Fruit fly (Drosophila melanogaster) whole organism, embryonic: ENCODE results near the gene tws.

Experiments used
- Atf3 ChIP-seq: fragments of 200-800 bp; sonication (Bioruptor generic); optimal IDR thresholded peaks from 3 replicates; lab custom pipeline; 2016; ENCODE audit warnings: missing biosample characterization, missing genetic modification characterization
- Bteb2 ChIP-seq: fragments of 200-800 bp; sonication (Bioruptor generic); optimal IDR thresholded peaks from 2 replicates; lab custom pipeline; 2016; ENCODE audit warnings: missing biosample characterization, missing genetic modification characterization
- CG10321 ChIP-seq: fragments of 200-800 bp; sonication (Bioruptor generic); IDR thresholded peaks from 2 replicates; pipeline ENCODE4 v1.3.6; 2022; ENCODE audit warnings: missing biosample characterization, missing genetic modification characterization
- CG10543 ChIP-seq: fragments of 200-800 bp; sonication (Bioruptor generic); optimal IDR thresholded peaks from 3 replicates; lab custom pipeline; 2017; ENCODE audit warnings: missing biosample characterization, mild to moderate bottlenecking, missing genetic modification characterization, moderate library complexity
- CG11085 ChIP-seq: fragments of 200-800 bp; sonication (Bioruptor generic); IDR thresholded peaks from 2 replicates; pipeline ENCODE4 v1.3.6; 2022; ENCODE audit warnings: missing biosample characterization, missing genetic modification characterization
- CG12071 ChIP-seq: fragments of 200-800 bp; sonication (Bioruptor generic); optimal IDR thresholded peaks from 3 replicates; lab custom pipeline; 2018; ENCODE audit warnings: missing biosample characterization, mild to moderate bottlenecking, missing genetic modification characterization
- CG1233 ChIP-seq: fragments of 200-800 bp; sonication (Bioruptor generic); optimal IDR thresholded peaks from 4 replicates; lab custom pipeline; 2018; ENCODE audit warnings: missing biosample characterization, mild to moderate bottlenecking, missing genetic modification characterization
- CG14667 ChIP-seq: fragments of 200-800 bp; sonication (Bioruptor generic); IDR thresholded peaks from 2 replicates; pipeline ENCODE4 v1.3.6; 2022; ENCODE audit warnings: missing biosample characterization, missing genetic modification characterization
- CG15011 ChIP-seq: fragments of 200-800 bp; sonication (Bioruptor generic); optimal IDR thresholded peaks from 3 replicates; lab custom pipeline; 2018; ENCODE audit warnings: missing biosample characterization, mild to moderate bottlenecking, missing genetic modification characterization
- CG15601 ChIP-seq: fragments of 200-800 bp; sonication (Bioruptor generic); optimal IDR thresholded peaks from 3 replicates; lab custom pipeline; 2019; ENCODE audit warnings: missing biosample characterization, mild to moderate bottlenecking, missing genetic modification characterization, moderate library complexity
- CG17568 ChIP-seq: fragments of 200-800 bp; sonication (Bioruptor generic); optimal IDR thresholded peaks from 2 replicates; lab custom pipeline; 2018; ENCODE audit warnings: missing biosample characterization, mild to moderate bottlenecking, missing genetic modification characterization, moderate library complexity
- CG2875 ChIP-seq: fragments of 200-800 bp; sonication (Bioruptor generic); optimal IDR thresholded peaks from 2 replicates; lab custom pipeline; 2017; ENCODE audit warnings: missing biosample characterization, mild to moderate bottlenecking, missing genetic modification characterization, missing genetic modification reagents
- CG31388 ChIP-seq: fragments of 200-800 bp; sonication (Bioruptor generic); optimal IDR thresholded peaks from 2 replicates; lab custom pipeline; 2016; ENCODE audit warnings: missing biosample characterization, missing genetic modification characterization
- CG3163 ChIP-seq: fragments of 200-800 bp; sonication (Bioruptor generic); optimal IDR thresholded peaks from 3 replicates; lab custom pipeline; 2016; ENCODE audit warnings: missing biosample characterization, missing genetic modification characterization
- CG33557 ChIP-seq: fragments of 200-800 bp; sonication (Bioruptor generic); optimal IDR thresholded peaks from 2 replicates; lab custom pipeline; 2019; ENCODE audit warnings: missing biosample characterization, mild to moderate bottlenecking, missing genetic modification characterization, moderate library complexity
- CG4328 ChIP-seq: fragments of 200-800 bp; sonication (Bioruptor generic); optimal IDR thresholded peaks from 3 replicates; lab custom pipeline; 2017; ENCODE audit warnings: missing biosample characterization, missing genetic modification reagents, missing genetic modification characterization
- CG4424 ChIP-seq: fragments of 200-800 bp; sonication (Bioruptor generic); optimal IDR thresholded peaks from 3 replicates; lab custom pipeline; 2016; ENCODE audit warnings: missing biosample characterization, missing genetic modification characterization
- CG5245 ChIP-seq: fragments of 200-800 bp; sonication (Bioruptor generic); optimal IDR thresholded peaks from 3 replicates; lab custom pipeline; 2016; ENCODE audit warnings: missing biosample characterization, missing genetic modification characterization
- CG7987 ChIP-seq: fragments of 200-800 bp; sonication (Bioruptor generic); optimal IDR thresholded peaks from 2 replicates; lab custom pipeline; 2018; ENCODE audit warnings: missing biosample characterization, mild to moderate bottlenecking, missing genetic modification characterization, moderate library complexity
- CG8281 ChIP-seq: fragments of 200-800 bp; sonication (Bioruptor generic); optimal IDR thresholded peaks from 2 replicates; lab custom pipeline; 2018; ENCODE audit warnings: missing biosample characterization, mild to moderate bottlenecking, missing genetic modification characterization, moderate library complexity
- E2f2 ChIP-seq: fragments of 200-800 bp; sonication (Bioruptor generic); IDR thresholded peaks from 2 replicates; pipeline ENCODE4 v1.3.6; 2022; ENCODE audit warnings: missing biosample characterization, missing genetic modification characterization
- Gug ChIP-seq: fragments of 200-800 bp; sonication (Bioruptor generic); IDR thresholded peaks from 4 replicates; pipeline ENCODE4 v1.3.6; 2022; ENCODE audit warnings: missing biosample characterization, missing genetic modification characterization
- Hr39 ChIP-seq: fragments of >200 bp; optimal IDR thresholded peaks from 2 replicates; lab custom pipeline; 2017
- Hr51 ChIP-seq, 2 experiments: fragments of 200-800 bp; sonication (Bioruptor generic); optimal IDR thresholded peaks; 2 replicates in 1 of 2; 3 replicates in 1 of 2; lab custom pipeline; 2016 to 2018; ENCODE audit warnings: missing biosample characterization in 2 of 2, missing genetic modification characterization in 2 of 2, mild to moderate bottlenecking in 1 of 2, moderate library complexity in 1 of 2
- Mrtf ChIP-seq: fragments of 200-800 bp; sonication (Bioruptor generic); IDR thresholded peaks from 3 replicates; pipeline ENCODE4 v1.3.6; 2022; ENCODE audit warnings: missing biosample characterization, missing genetic modification characterization
- NFAT ChIP-seq: fragments of 200-800 bp; sonication (Bioruptor generic); IDR thresholded peaks from 2 replicates; pipeline ENCODE4 v1.3.6; 2022; ENCODE audit warnings: missing biosample characterization, missing genetic modification characterization
- Nf-YB ChIP-seq: fragments of 200-800 bp; sonication (Bioruptor generic); optimal IDR thresholded peaks from 3 replicates; lab custom pipeline; 2019; ENCODE audit warnings: missing biosample characterization, mild to moderate bottlenecking, missing genetic modification characterization, moderate library complexity
- Scr ChIP-seq: fragments of 200-800 bp; sonication (Bioruptor generic); IDR thresholded peaks from 2 replicates; pipeline ENCODE4 v1.3.6; 2022; ENCODE audit warnings: missing biosample characterization, missing genetic modification characterization; ENCODE audit not compliant: partially characterized antibody
- ac ChIP-seq: fragments of 200-800 bp; sonication (Bioruptor generic); optimal IDR thresholded peaks from 3 replicates; lab custom pipeline; 2017; ENCODE audit warnings: missing biosample characterization, mild to moderate bottlenecking, missing genetic modification characterization
- ato ChIP-seq: fragments of 200-800 bp; sonication (Bioruptor generic); IDR thresholded peaks from 2 replicates; pipeline ENCODE4 v1.3.6; 2022; ENCODE audit warnings: missing biosample characterization, missing genetic modification characterization; ENCODE audit not compliant: partially characterized antibody
- cas ChIP-seq: fragments of 200-800 bp; sonication (Bioruptor generic); IDR thresholded peaks from 2 replicates; pipeline ENCODE4 v1.3.6; 2022; ENCODE audit warnings: missing biosample characterization, missing genetic modification characterization
- cato ChIP-seq: fragments of 200-800 bp; sonication (Bioruptor generic); optimal IDR thresholded peaks from 2 replicates; lab custom pipeline; 2016; ENCODE audit warnings: missing biosample characterization, missing genetic modification characterization, borderline replicate concordance
- chn ChIP-seq: fragments of 200-800 bp; sonication (Bioruptor generic); optimal IDR thresholded peaks from 2 replicates; lab custom pipeline; 2016; ENCODE audit warnings: missing biosample characterization, missing genetic modification characterization
- dysf ChIP-seq: fragments of 200-800 bp; sonication (Bioruptor generic); IDR thresholded peaks from 3 replicates; pipeline ENCODE4 v1.3.6; 2022; ENCODE audit warnings: missing biosample characterization, missing genetic modification characterization
- ewg ChIP-seq: fragments of 200-800 bp; sonication (Bioruptor generic); optimal IDR thresholded peaks from 3 replicates; lab custom pipeline; 2017; ENCODE audit warnings: mild to moderate bottlenecking, missing biosample characterization, missing genetic modification reagents, missing genetic modification characterization
- ham ChIP-seq: fragments of 200-800 bp; sonication (Bioruptor generic); IDR thresholded peaks from 2 replicates; pipeline ENCODE4 v1.3.6; 2022; ENCODE audit warnings: missing biosample characterization, missing genetic modification characterization
- her ChIP-seq: fragments of 200-800 bp; sonication (Bioruptor generic); optimal IDR thresholded peaks from 2 replicates; lab custom pipeline; 2016; ENCODE audit warnings: missing biosample characterization, missing genetic modification characterization
- jigr1 ChIP-seq: fragments of 200-800 bp; sonication (Bioruptor generic); IDR thresholded peaks from 3 replicates; pipeline ENCODE4 v1.3.6; 2022; ENCODE audit warnings: missing biosample characterization, missing genetic modification characterization
- lbe ChIP-seq: fragments of 200-800 bp; sonication (Bioruptor generic); optimal IDR thresholded peaks from 2 replicates; lab custom pipeline; 2016; ENCODE audit warnings: missing biosample characterization, mild to moderate bottlenecking, missing genetic modification characterization
- mld ChIP-seq: fragments of 200-800 bp; sonication (Bioruptor generic); IDR thresholded peaks from 3 replicates; pipeline ENCODE4 v1.3.6; 2022; ENCODE audit warnings: missing biosample characterization, missing genetic modification characterization; ENCODE audit not compliant: partially characterized antibody
- pan ChIP-seq, 4 experiments: fragments of >200 bp in 3 of 4; fragments of 200-800 bp in 1 of 4; sonication (Bioruptor generic) in 1 of 4; optimal IDR thresholded peaks in 3 of 4; IDR thresholded peaks in 1 of 4; 2 replicates each; pipeline versions ENCODE4 v1.3.6 to Lab custom; 2017 to 2022; ENCODE audit warnings: missing biosample characterization in 2 of 4, missing genetic modification characterization in 2 of 4, mixed read lengths in 1 of 4
- pfk ChIP-seq: fragments of 200-800 bp; sonication (Bioruptor generic); optimal IDR thresholded peaks from 2 replicates; lab custom pipeline; 2018; ENCODE audit warnings: missing biosample characterization, mild to moderate bottlenecking, missing genetic modification characterization, moderate library complexity
- phol ChIP-seq: fragments of 200-800 bp; sonication (Bioruptor generic); optimal IDR thresholded peaks from 3 replicates; lab custom pipeline; 2018; ENCODE audit warnings: missing biosample characterization, mild to moderate bottlenecking, missing genetic modification characterization, moderate library complexity
- repo ChIP-seq: fragments of 200-800 bp; sonication (Bioruptor generic); optimal IDR thresholded peaks from 2 replicates; lab custom pipeline; 2016; ENCODE audit warnings: missing biosample characterization, missing genetic modification characterization
- scrt ChIP-seq: fragments of 200-800 bp; sonication (Bioruptor generic); optimal IDR thresholded peaks from 2 replicates; lab custom pipeline; 2018; ENCODE audit warnings: missing biosample characterization, mild to moderate bottlenecking, missing genetic modification characterization, moderate library complexity
- slp2 ChIP-seq: fragments of 200-800 bp; sonication (Bioruptor generic); optimal IDR thresholded peaks from 2 replicates; lab custom pipeline; 2016; ENCODE audit warnings: missing biosample characterization, missing genetic modification characterization
- tap ChIP-seq: fragments of 200-800 bp; optimal IDR thresholded peaks from 3 replicates; lab custom pipeline; 2019; ENCODE audit warnings: missing biosample characterization, mild to moderate bottlenecking, missing genetic modification characterization, moderate library complexity
- wor ChIP-seq: fragments of 200-800 bp; sonication (Bioruptor generic); IDR thresholded peaks from 2 replicates; pipeline ENCODE4 v1.3.6; 2022; ENCODE audit warnings: missing biosample characterization, missing genetic modification characterization
- z ChIP-seq: fragments of 200-800 bp; sonication (Bioruptor generic); IDR thresholded peaks from 3 replicates; pipeline ENCODE4 v1.3.6; 2022; ENCODE audit warnings: missing biosample characterization, missing genetic modification characterization

Gene tws

dm6 chr3R:10153957-10154685 lies 14.5 kb upstream of the tws start (continued):
- TF ChIP-seq cas (GFP tag; lab: Robert Waterston, UW) (no peak), E2f2 (GFP tag; lab: Robert Waterston, UW) (0 out of 2 replicates have a peak, but pooled peaks have one; percentile 14), CG7987 (no peak), CG1233 (GFP tag; lab: Kevin White, UChicago) (no peak), Hr51 (GFP tag; optimal IDR thresholded peaks at IDR 0.05; lab: Kevin White, UChicago) (no peak), CG33557 (no peak), CG17568 (no peak), CG3163 (no peak), Nf-YB (GFP tag; lab: Kevin White, UChicago) (no peak), cato (GFP tag; lab: Kevin White, UChicago) (no peak), CG10543 (no peak), ac (no peak), ato (GFP tag; lab: Robert Waterston, UW) (no peak), CG4328 (GFP tag; lab: Kevin White, UChicago) (no peak), Hr39 (lab: Kevin White, UChicago) (no peak), ham (no peak), CG12071 (GFP tag; lab: Kevin White, UChicago) (no peak), Gug (GFP tag; lab: Robert Waterston, UW) (no peak), CG5245 (GFP tag; lab: Kevin White, UChicago) (peak; percentile 6), ewg (GFP tag; lab: Kevin White, UChicago) (no peak), CG8281 (tag; lab: Kevin White, UChicago) (no peak), her (no peak), CG31388 (GFP tag; lab: Kevin White, UChicago) (no peak), z (GFP tag; lab: Robert Waterston, UW) (no peak), lbe (GFP tag; lab: Kevin White, UChicago) (no peak), CG4424 (GFP tag; lab: Kevin White, UChicago) (no peak), pan (optimal IDR thresholded peaks at IDR 0.05; lab: Kevin White, UChicago) (no peak), pan (GFP tag; optimal IDR thresholded peaks at IDR 0.05 in 1 of 2, IDR thresholded peaks at IDR 0.05 in 1 of 2) (peak in 1 of 2 experiments; percentile 67), mld (GFP tag; lab: Robert Waterston, UW) (no peak), dysf (GFP tag; lab: Robert Waterston, UW) (peak; percentile 65), Scr (no peak), CG15601 (tag; lab: Kevin White, UChicago) (no peak), CG2875 (no peak), phol (peak; percentile 34), Atf3 (GFP tag; lab: Kevin White, UChicago) (no peak), tap (tag; lab: Kevin White, UChicago) (no peak), CG11085 (GFP tag; lab: Robert Waterston, UW) (no peak), NFAT (GFP tag; lab: Robert Waterston, UW) (no peak), chn (GFP tag; lab: Kevin White, UChicago) (peak; percentile 17), Bteb2 (no peak), wor (GFP tag; lab: Robert Waterston, UW) (no peak), CG10321 (no peak), slp2 (GFP tag; lab: Kevin White, UChicago) (no peak), scrt (GFP tag; lab: Kevin White, UChicago) (no peak), CG15011 (no peak), Mrtf (0 out of 3 replicates have a peak, but pooled peaks have one; percentile 32), jigr1 (GFP tag; lab: Robert Waterston, UW) (no peak), repo (no peak), pfk (GFP tag; lab: Kevin White, UChicago) (no peak), CG14667 (GFP tag; lab: Robert Waterston, UW) (peak; percentile 49; the same call in 1 of the 2 replicates)
